Worm (Caenorhabditis elegans): ENCODE measurements around the gene F35H10.3.

- TF ChIP-seq hnd-1 (tag; optimal IDR thresholded peaks at IDR 0.05) (no peak), ama-1 (optimal IDR thresholded peaks at IDR 0.05) (no peak), hmg-4 (GFP tag; optimal IDR thresholded peaks at IDR 0.05) (no peak), pes-1 (GFP tag; IDR thresholded peaks at IDR 0.05) (no peak), scrt-1 (GFP tag; IDR thresholded peaks at IDR 0.05) (no peak), sea-1 (GFP tag; conservative IDR thresholded peaks at IDR 0.05) (no peak), ceh-36 (tag; optimal IDR thresholded peaks at IDR 0.05) (no peak), B0310.2 (tag; optimal IDR thresholded peaks at IDR 0.05) (no peak), ceh-13 (GFP tag; optimal IDR thresholded peaks at IDR 0.05) (no peak), tbx-37 (GFP tag; conservative IDR thresholded peaks at IDR 0.05) (no peak), aly-1 (tag; optimal IDR thresholded peaks at IDR 0.05) (no peak), tra-4 (tag; optimal IDR thresholded peaks at IDR 0.05) (no peak), ets-7 (tag; optimal IDR thresholded peaks at IDR 0.05) (no peak), hmbx-1 (tag; optimal IDR thresholded peaks at IDR 0.05) (no peak)
Measured at ce11 chrIV:8325667-8326066, at the start of gene F35H10.3.
